Worm (Caenorhabditis elegans) whole organism, L3 larva: ENCODE results near the gene lin-26.

Experiments used
- lin-39 ChIP-seq: fragments of 150-350 bp; optimal IDR thresholded peaks from 2 replicates; lab custom pipeline; 2018; ENCODE audit warnings: missing biosample characterization, missing genetic modification reagents, missing genetic modification characterization
- ztf-11 ChIP-seq: fragments of 150-350 bp; optimal IDR thresholded peaks from 2 replicates; lab custom pipeline; 2014; ENCODE audit warnings: missing biosample characterization, missing genetic modification characterization

DNA sequence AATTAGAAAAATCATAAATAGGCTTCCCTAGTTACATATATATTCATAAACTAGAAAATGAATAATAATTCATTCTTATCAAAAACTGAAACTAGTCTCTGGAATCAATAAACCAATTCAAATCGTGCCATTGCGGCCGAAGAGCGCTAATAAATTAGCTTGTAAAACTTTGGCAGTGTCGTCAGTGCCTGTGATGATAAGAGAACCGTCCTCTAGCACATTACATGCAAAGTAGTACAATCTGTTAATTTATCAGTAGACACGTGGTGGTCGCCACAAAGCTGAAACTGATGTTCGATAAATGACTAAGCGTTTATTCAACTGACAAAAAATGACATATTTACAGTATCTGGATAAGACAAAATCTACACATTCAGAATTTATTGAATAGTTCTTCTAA is 13.6 kb downstream of the lin-26 start:
- TF ChIP-seq lin-39 (tag; lab: Kevin White, UChicago) (no peak), ztf-11 (no peak)
